Fruit fly (Drosophila melanogaster): ENCODE data around the gene Rpt5.

dm6 chr3R:23787632-23787960 is 34.9 kb downstream of the Rpt5 start:
- TF ChIP-seq CG6854 (GFP tag; optimal IDR thresholded peaks at IDR 0.05): no peak
- no peak for TF ChIP-seq CG16779 (tag; optimal IDR thresholded peaks at IDR 0.05)
- no peak for TF ChIP-seq CG6163 (GFP tag; IDR thresholded peaks at IDR 0.05)
- TF ChIP-seq Eip93F (GFP tag; optimal IDR thresholded peaks at IDR 0.05): no peak
- TF ChIP-seq pdm3 (GFP tag; optimal IDR thresholded peaks at IDR 0.05): no peak
- TF ChIP-seq CG34406 (GFP tag; optimal IDR thresholded peaks at IDR 0.05): no peak
- TF ChIP-seq CG9139 (GFP tag; optimal IDR thresholded peaks at IDR 0.05): peak; percentile 7
- no peak for TF ChIP-seq CG8319 (GFP tag; optimal IDR thresholded peaks at IDR 0.05)
- no peak for TF ChIP-seq Gug (GFP tag; IDR thresholded peaks at IDR 0.05)

Measured in whole organism, prepupa.